Worm (Caenorhabditis elegans): Measurements from ENCODE around the gene F55F10.1.

F55F10.1 gene

DNA sequence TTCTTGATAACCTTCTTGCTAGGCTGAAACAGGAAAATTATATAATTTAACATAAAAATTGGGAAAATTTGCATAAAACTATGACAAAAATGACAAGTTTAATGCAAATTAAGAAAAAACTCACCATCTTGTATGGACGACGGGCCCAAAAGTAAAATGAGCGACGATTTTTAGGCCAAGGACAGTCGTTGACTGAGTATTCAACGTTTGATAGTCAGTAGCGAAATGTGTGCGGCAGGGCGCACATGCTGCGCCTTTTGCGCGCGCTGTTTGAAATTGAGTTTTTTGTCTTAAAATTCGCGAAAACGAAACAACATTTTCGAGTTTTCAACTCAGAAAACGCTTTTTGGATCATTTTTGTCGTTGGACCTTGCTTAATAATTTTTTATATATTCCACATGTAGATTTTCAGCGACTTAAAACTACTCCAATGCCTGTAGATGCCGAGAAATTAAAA is 29.8 kb downstream of the F55F10.1 start, which contains the start of the genes rpl-7A and set-21:
TSS of gene rpl-7A (minus strand) at position 153 of the 457 bp plus-strand sequence.
TSS of gene set-21 (plus strand) at position 407 of the 457 bp plus-strand sequence.
- peak; percentile 93 for TF ChIP-seq nhr-21 (tag; optimal IDR thresholded peaks at IDR 0.05)
- peak; percentile 94 for TF ChIP-seq Y55F3AM.14 (GFP tag; optimal IDR thresholded peaks at IDR 0.05)
- peak; percentile 78 for TF ChIP-seq zag-1 (tag; optimal IDR thresholded peaks at IDR 0.05)
- peak; percentile 92 for TF ChIP-seq lin-13 (GFP tag; optimal IDR thresholded peaks at IDR 0.05)
- TF ChIP-seq elt-3 (tag; optimal IDR thresholded peaks at IDR 0.05): no peak
- TF ChIP-seq nhr-25 (tag; optimal IDR thresholded peaks at IDR 0.05): peak; percentile 95
- TF ChIP-seq sma-3 (GFP tag; optimal IDR thresholded peaks at IDR 0.05): peak; percentile 98
- no peak for TF ChIP-seq ztf-11 (tag; optimal IDR thresholded peaks at IDR 0.05)
- TF ChIP-seq ceh-82 (tag; optimal IDR thresholded peaks at IDR 0.05): peak; percentile 86
- TF ChIP-seq nhr-23 (tag; optimal IDR thresholded peaks at IDR 0.05): no peak
- peak; percentile 90 for TF ChIP-seq crh-2 (tag; optimal IDR thresholded peaks at IDR 0.05)
- TF ChIP-seq aly-2 (tag; optimal IDR thresholded peaks at IDR 0.05): no peak
- TF ChIP-seq lin-39 (tag; optimal IDR thresholded peaks at IDR 0.05): no peak
- TF ChIP-seq sma-9 (GFP tag; optimal IDR thresholded peaks at IDR 0.05): peak; percentile 96
- TF ChIP-seq sma-9 (tag; optimal IDR thresholded peaks at IDR 0.05): no peak
- TF ChIP-seq nhr-12 (tag; optimal IDR thresholded peaks at IDR 0.05): no peak
- TF ChIP-seq F13H6.1 (tag; optimal IDR thresholded peaks at IDR 0.05): peak; percentile 95
- no peak for TF ChIP-seq unc-39 (tag; optimal IDR thresholded peaks at IDR 0.05)
- peak; percentile 84 for TF ChIP-seq ztf-4 (tag; optimal IDR thresholded peaks at IDR 0.05)
- peak; percentile 78 for TF ChIP-seq nhr-237 (tag; optimal IDR thresholded peaks at IDR 0.05)
- TF ChIP-seq ama-1 (optimal IDR thresholded peaks at IDR 0.05): no peak
- peak; percentile 83 for TF ChIP-seq C34F6.9 (tag; optimal IDR thresholded peaks at IDR 0.05)
- TF ChIP-seq R02D3.7 (tag; optimal IDR thresholded peaks at IDR 0.05): peak; percentile 58
- TF ChIP-seq peb-1 (tag; optimal IDR thresholded peaks at IDR 0.05): no peak
- peak; percentile 87 for TF ChIP-seq ZK546.5 (tag; optimal IDR thresholded peaks at IDR 0.05)
- peak; percentile 60 for TF ChIP-seq skn-1 (tag; optimal IDR thresholded peaks at IDR 0.05)
- TF ChIP-seq mdl-1 (tag; optimal IDR thresholded peaks at IDR 0.05): peak in 1 of 2 experiments; percentile 52
- TF ChIP-seq egl-27 (tag; optimal IDR thresholded peaks at IDR 0.05): peak; percentile 51
- TF ChIP-seq dmd-4 (tag; optimal IDR thresholded peaks at IDR 0.05): no peak
- peak; percentile 88 for TF ChIP-seq unc-55 (GFP tag; optimal IDR thresholded peaks at IDR 0.05)
- TF ChIP-seq unc-62 (GFP tag; optimal IDR thresholded peaks at IDR 0.05): no peak
- TF ChIP-seq alr-1 (tag; optimal IDR thresholded peaks at IDR 0.05): no peak
- no peak for TF ChIP-seq nhr-11 (tag; optimal IDR thresholded peaks at IDR 0.05)
- TF ChIP-seq mab-5 (tag; optimal IDR thresholded peaks at IDR 0.05): peak; percentile 89
- TF ChIP-seq sem-4 (tag; optimal IDR thresholded peaks at IDR 0.05): peak; percentile 90
- no peak for TF ChIP-seq nhr-10 (tag; optimal IDR thresholded peaks at IDR 0.05)
- TF ChIP-seq nhr-129 (tag; optimal IDR thresholded peaks at IDR 0.05): peak; percentile 89
- peak; percentile 57 for TF ChIP-seq blmp-1 (tag; optimal IDR thresholded peaks at IDR 0.05; ENCODE audit: insufficient read depth)
- peak; percentile 91 to 97 for TF ChIP-seq lsy-2 (tag; optimal IDR thresholded peaks at IDR 0.05)
- TF ChIP-seq elt-1 (tag; optimal IDR thresholded peaks at IDR 0.05): no peak
- TF ChIP-seq mbf-1 (tag; optimal IDR thresholded peaks at IDR 0.05): no peak
- peak; percentile 78 for TF ChIP-seq nhr-6 (tag; optimal IDR thresholded peaks at IDR 0.05)
- peak; percentile 63 for TF ChIP-seq snpc-4 (tag; optimal IDR thresholded peaks at IDR 0.05)
- peak; percentile 19 for TF ChIP-seq ceh-16 (tag; optimal IDR thresholded peaks at IDR 0.05)
- peak; percentile 62 for TF ChIP-seq nhr-77 (tag; optimal IDR thresholded peaks at IDR 0.05)
- peak; percentile 94 for TF ChIP-seq gmeb-1 (tag; optimal IDR thresholded peaks at IDR 0.05)
- no peak for TF ChIP-seq ztf-1 (GFP tag; conservative IDR thresholded peaks at IDR 0.05)
- TF ChIP-seq lin-11 (tag; optimal IDR thresholded peaks at IDR 0.05): peak; percentile 83
- TF ChIP-seq fos-1 (tag; optimal IDR thresholded peaks at IDR 0.05): peak; percentile 80
